Fruit fly (Drosophila melanogaster) whole organism: ENCODE results near the gene meep.

Source experiments
- CG8478 ChIP-seq: fragments of >200 bp; optimal IDR thresholded peaks from 2 replicates; lab custom pipeline; 2018; ENCODE audit warnings: inconsistent platforms
- EcR ChIP-seq, 2 experiments: fragments of >200 bp; optimal IDR thresholded peaks; 2 replicates each; lab custom pipeline; 2017; ENCODE audit warnings: missing biosample characterization in 2 of 2, missing genetic modification characterization in 2 of 2, missing genetic modification reagents in 2 of 2
- pan ChIP-seq: fragments of >200 bp; optimal IDR thresholded peaks from 2 replicates; lab custom pipeline; 2017
- usp ChIP-seq: fragments of >200 bp; optimal IDR thresholded peaks from 2 replicates; lab custom pipeline; 2017; ENCODE audit warnings: missing biosample characterization, missing genetic modification characterization, mixed read lengths

DNA sequence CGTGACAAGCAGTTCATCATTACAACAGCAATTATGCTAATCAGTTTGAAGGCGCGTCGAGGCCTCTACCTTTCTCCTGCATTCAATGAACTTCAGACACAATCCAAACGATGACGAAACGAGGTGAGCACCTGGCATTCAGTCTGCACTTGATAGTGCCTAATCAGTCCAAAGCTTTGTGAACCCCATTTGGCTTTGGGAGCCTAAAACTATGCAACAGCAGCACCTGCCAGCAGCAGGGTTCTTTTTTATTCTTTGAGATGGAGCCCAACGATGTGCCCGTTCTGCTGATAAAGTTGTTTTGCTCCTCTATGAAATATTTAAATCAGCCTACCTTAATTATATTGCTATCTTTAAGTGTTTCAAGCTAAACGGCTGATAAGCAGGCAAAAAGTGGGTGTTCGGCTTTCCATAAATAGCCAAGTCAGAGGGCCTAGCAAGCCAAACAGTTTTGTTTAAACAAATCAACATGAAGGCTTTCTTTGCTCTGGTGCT lies 24.5 kb upstream of the meep start, which contains the start of gene LysS:
- TF ChIP-seq CG8478 (lab: Kevin White, UChicago) (no peak), usp (GFP tag; lab: Kevin White, UChicago) (no peak), pan (lab: Kevin White, UChicago) (no peak), EcR (GFP tag; optimal IDR thresholded peaks at IDR 0.05; lab: Kevin White, UChicago) (no peak)
